Fruit fly (Drosophila melanogaster) whole organism, embryonic: ENCODE measurements around the gene mRpS18B.

ENCODE experiments used
- BtbVII ChIP-seq: fragments of 200-800 bp; sonication (Bioruptor generic); optimal IDR thresholded peaks from 3 replicates; lab custom pipeline; 2017; ENCODE audit warnings: missing biosample characterization, mild to moderate bottlenecking, missing genetic modification characterization
- CG10431 ChIP-seq: fragments of 200-800 bp; sonication (Bioruptor generic); optimal IDR thresholded peaks from 3 replicates; lab custom pipeline; 2018; ENCODE audit warnings: missing biosample characterization, mild to moderate bottlenecking, missing genetic modification characterization
- CG11247 ChIP-seq: fragments of 200-800 bp; sonication (Bioruptor generic); IDR thresholded peaks from 2 replicates; pipeline ENCODE4 v1.3.6; 2022; ENCODE audit warnings: missing biosample characterization, missing genetic modification characterization
- CG11456 ChIP-seq: fragments of 200-800 bp; sonication (Bioruptor generic); IDR thresholded peaks from 3 replicates; pipeline ENCODE4 v1.3.6; 2022; ENCODE audit warnings: missing biosample characterization, missing genetic modification characterization
- CG11504 ChIP-seq: fragments of 200-800 bp; sonication (Bioruptor generic); optimal IDR thresholded peaks from 3 replicates; lab custom pipeline; 2019; ENCODE audit warnings: missing biosample characterization, mild to moderate bottlenecking, missing genetic modification characterization, moderate library complexity
- CG14441 ChIP-seq: fragments of 200-800 bp; sonication (Bioruptor generic); IDR thresholded peaks from 2 replicates; pipeline ENCODE4 v1.3.6; 2022; ENCODE audit warnings: missing biosample characterization, missing genetic modification characterization
- CG14667 ChIP-seq: fragments of 200-800 bp; sonication (Bioruptor generic); IDR thresholded peaks from 2 replicates; pipeline ENCODE4 v1.3.6; 2022; ENCODE audit warnings: missing biosample characterization, missing genetic modification characterization
- CG14710 ChIP-seq: fragments of 200-800 bp; sonication (Bioruptor generic); optimal IDR thresholded peaks from 3 replicates; lab custom pipeline; 2019; ENCODE audit warnings: missing biosample characterization, mild to moderate bottlenecking, missing genetic modification characterization, moderate library complexity
- CG1602 ChIP-seq: fragments of 200-800 bp; sonication (Bioruptor generic); optimal IDR thresholded peaks from 3 replicates; lab custom pipeline; 2016; ENCODE audit warnings: missing biosample characterization, missing genetic modification characterization
- CG1647 ChIP-seq: fragments of 200-800 bp; sonication (Bioruptor generic); optimal IDR thresholded peaks from 3 replicates; lab custom pipeline; 2016; ENCODE audit warnings: missing biosample characterization, missing genetic modification characterization
- CG18476 ChIP-seq: fragments of 200-800 bp; sonication (Bioruptor generic); optimal IDR thresholded peaks from 2 replicates; lab custom pipeline; 2016; ENCODE audit warnings: missing biosample characterization, mild to moderate bottlenecking, missing genetic modification characterization
- CG2116 ChIP-seq: fragments of 200-800 bp; sonication (Bioruptor generic); optimal IDR thresholded peaks from 3 replicates; lab custom pipeline; 2018; ENCODE audit warnings: missing biosample characterization, mild to moderate bottlenecking, missing genetic modification characterization
- CG2199 ChIP-seq: fragments of 200-800 bp; sonication (Bioruptor generic); IDR thresholded peaks from 3 replicates; pipeline ENCODE4 v1.3.6; 2022; ENCODE audit warnings: missing biosample characterization, missing genetic modification characterization
- CG31365 ChIP-seq: fragments of 200-800 bp; sonication (Bioruptor generic); optimal IDR thresholded peaks from 2 replicates; lab custom pipeline; 2018; ENCODE audit warnings: missing biosample characterization, mild to moderate bottlenecking, missing genetic modification characterization
- CG33213 ChIP-seq: fragments of 200-800 bp; sonication (Bioruptor generic); optimal IDR thresholded peaks from 3 replicates; lab custom pipeline; 2016; ENCODE audit warnings: missing biosample characterization, missing genetic modification characterization
- CG34422 ChIP-seq: fragments of 200-800 bp; sonication (Bioruptor generic); IDR thresholded peaks from 3 replicates; pipeline ENCODE4 v1.3.6; 2022; ENCODE audit warnings: missing biosample characterization, missing genetic modification characterization
- CG5953 ChIP-seq: fragments of 200-800 bp; sonication (Bioruptor generic); IDR thresholded peaks from 2 replicates; pipeline ENCODE4 v1.3.6; 2022; ENCODE audit warnings: missing biosample characterization, missing genetic modification characterization
- CTCF ChIP-seq: fragments of 200-800 bp; sonication (Bioruptor generic); optimal IDR thresholded peaks from 2 replicates; lab custom pipeline; 2017; ENCODE audit warnings: missing biosample characterization, mild to moderate bottlenecking, missing genetic modification characterization, moderate library complexity
- CoRest ChIP-seq: fragments of 200-800 bp; sonication (Bioruptor generic); optimal IDR thresholded peaks from 3 replicates; lab custom pipeline; 2018; ENCODE audit warnings: missing biosample characterization, mild to moderate bottlenecking, missing genetic modification characterization, moderate library complexity
- Deaf1 ChIP-seq: fragments of 200-800 bp; optimal IDR thresholded peaks from 3 replicates; lab custom pipeline; 2019; ENCODE audit warnings: missing biosample characterization, mild to moderate bottlenecking, missing genetic modification characterization, moderate library complexity
- Dll ChIP-seq: fragments of 200-800 bp; sonication (Bioruptor generic); IDR thresholded peaks from 4 replicates; pipeline ENCODE4 v1.3.6; 2022; ENCODE audit warnings: missing biosample characterization, missing genetic modification characterization; ENCODE audit not compliant: partially characterized antibody
- E2f2 ChIP-seq: fragments of 200-800 bp; sonication (Bioruptor generic); IDR thresholded peaks from 2 replicates; pipeline ENCODE4 v1.3.6; 2022; ENCODE audit warnings: missing biosample characterization, missing genetic modification characterization
- Elba2 ChIP-seq: fragments of 200-800 bp; sonication (Bioruptor generic); optimal IDR thresholded peaks from 3 replicates; lab custom pipeline; 2016; ENCODE audit warnings: missing biosample characterization, missing genetic modification characterization
- H15 ChIP-seq: fragments of 200-800 bp; sonication (Bioruptor generic); IDR thresholded peaks from 3 replicates; pipeline ENCODE4 v1.3.6; 2022; ENCODE audit warnings: missing biosample characterization, missing genetic modification characterization
- Hr3 ChIP-seq: fragments of 200-800 bp; sonication (Bioruptor generic); optimal IDR thresholded peaks from 3 replicates; lab custom pipeline; 2016; ENCODE audit warnings: missing biosample characterization, missing genetic modification characterization
- Lhr ChIP-seq: fragments of 200-800 bp; sonication (Bioruptor generic); optimal IDR thresholded peaks from 3 replicates; lab custom pipeline; 2017; ENCODE audit warnings: mild to moderate bottlenecking, missing biosample characterization, missing genetic modification reagents, missing genetic modification characterization
- Med ChIP-seq: fragments of 200-800 bp; sonication (Bioruptor generic); peaks from one replicate; lab custom pipeline; 2016; ENCODE audit warnings: missing biosample characterization, missing genetic modification characterization, mild to moderate bottlenecking, inconsistent platforms, moderate library complexity
- Meics ChIP-seq: fragments of 200-800 bp; sonication (Bioruptor generic); optimal IDR thresholded peaks from 2 replicates; lab custom pipeline; 2017; ENCODE audit warnings: missing biosample characterization, mild to moderate bottlenecking, missing genetic modification characterization
- Oli ChIP-seq: fragments of 200-800 bp; sonication (Bioruptor generic); optimal IDR thresholded peaks from 2 replicates; lab custom pipeline; 2018; ENCODE audit warnings: missing biosample characterization, mild to moderate bottlenecking, missing genetic modification characterization, moderate library complexity
- Optix ChIP-seq: fragments of 200-800 bp; sonication (Bioruptor generic); IDR thresholded peaks from 3 replicates; pipeline ENCODE4 v1.3.6; 2022; ENCODE audit warnings: missing biosample characterization, missing genetic modification characterization
- PHDP ChIP-seq: fragments of 200-800 bp; sonication (Bioruptor generic); optimal IDR thresholded peaks from 3 replicates; lab custom pipeline; 2018; ENCODE audit warnings: missing biosample characterization, mild to moderate bottlenecking, missing genetic modification characterization, moderate library complexity
- Six4 ChIP-seq: fragments of 200-800 bp; sonication (Bioruptor generic); optimal IDR thresholded peaks from 2 replicates; lab custom pipeline; 2016; ENCODE audit warnings: missing biosample characterization, missing genetic modification characterization
- Ssrp ChIP-seq: fragments of 200-800 bp; sonication (Bioruptor generic); optimal IDR thresholded peaks from 2 replicates; lab custom pipeline; 2018; ENCODE audit warnings: missing biosample characterization, mild to moderate bottlenecking, missing genetic modification characterization, moderate library complexity
- amos ChIP-seq: fragments of 200-800 bp; sonication (Bioruptor generic); IDR thresholded peaks from 2 replicates; pipeline ENCODE4 v1.3.6; 2022; ENCODE audit warnings: missing biosample characterization, missing genetic modification characterization; ENCODE audit not compliant: partially characterized antibody
- gfzf ChIP-seq: fragments of 200-800 bp; sonication (Bioruptor generic); optimal IDR thresholded peaks from 2 replicates; lab custom pipeline; 2016; ENCODE audit warnings: missing biosample characterization, mild to moderate bottlenecking, missing genetic modification characterization, moderate library complexity
- lmd ChIP-seq: fragments of 200-800 bp; sonication (Bioruptor generic); IDR thresholded peaks from 2 replicates; pipeline ENCODE4 v1.3.6; 2022; ENCODE audit warnings: missing biosample characterization, missing genetic modification characterization
- nau ChIP-seq: fragments of 200-800 bp; sonication (Bioruptor generic); optimal IDR thresholded peaks from 3 replicates; lab custom pipeline; 2017; ENCODE audit warnings: missing biosample characterization, mild to moderate bottlenecking, missing genetic modification characterization, missing genetic modification reagents
- prd ChIP-seq, 3 experiments: fragments of >200 bp in 2 of 3; fragments of 200-800 bp in 1 of 3; sonication (Bioruptor generic) in 1 of 3; optimal IDR thresholded peaks in 2 of 3; IDR thresholded peaks in 1 of 3; 2 replicates in 2 of 3; 3 replicates in 1 of 3; pipeline versions ENCODE4 v1.3.6 to Lab custom; 2017 to 2022; ENCODE audit warnings: missing biosample characterization in 1 of 3, missing genetic modification characterization in 1 of 3
- sens ChIP-seq: fragments of 200-800 bp; sonication (Bioruptor generic); peaks from one replicate; lab custom pipeline; 2016; ENCODE audit warnings: missing biosample characterization, missing genetic modification characterization
- shn ChIP-seq: fragments of 200-800 bp; sonication (Bioruptor generic); optimal IDR thresholded peaks from 3 replicates; lab custom pipeline; 2016; ENCODE audit warnings: missing biosample characterization, missing genetic modification characterization
- slbo ChIP-seq: fragments of 200-800 bp; sonication (Bioruptor generic); IDR thresholded peaks from 2 replicates; pipeline ENCODE4 v1.3.6; 2022; ENCODE audit warnings: missing biosample characterization, missing genetic modification characterization
- stwl ChIP-seq: fragments of 200-800 bp; sonication (Bioruptor generic); optimal IDR thresholded peaks from 3 replicates; lab custom pipeline; 2018; ENCODE audit warnings: missing biosample characterization, mild to moderate bottlenecking, missing genetic modification characterization, moderate library complexity
- zen ChIP-seq: fragments of 200-800 bp; sonication (Bioruptor generic); optimal IDR thresholded peaks from 3 replicates; lab custom pipeline; 2018; ENCODE audit warnings: missing biosample characterization, mild to moderate bottlenecking, missing genetic modification characterization, moderate library complexity

mRpS18B gene

dm6 chr2L:20120388-20121232 is 23.6 kb upstream of the mRpS18B start (continued):
- TF ChIP-seq Six4 (GFP tag; lab: Kevin White, UChicago) (peak; percentile 82), shn (GFP tag; lab: Kevin White, UChicago) (peak; percentile 91), PHDP (tag; lab: Kevin White, UChicago) (peak; percentile 67)

DNA sequence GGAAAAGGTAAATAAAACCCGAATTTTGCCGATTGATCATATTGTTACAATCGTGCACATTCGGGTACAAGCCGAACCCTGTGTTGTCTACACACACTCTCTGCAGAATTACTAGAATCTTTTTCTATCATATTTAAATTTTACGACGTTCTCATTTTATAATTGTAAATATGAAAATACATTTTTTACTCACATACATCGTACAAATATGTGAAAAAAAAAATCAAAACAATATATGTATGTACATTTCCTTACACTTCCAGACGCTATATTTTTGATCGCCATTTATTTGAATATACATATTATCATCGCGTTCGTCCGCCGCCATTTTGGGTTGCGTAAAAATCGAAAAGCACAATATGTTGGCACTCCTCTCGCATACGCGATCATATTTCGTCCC is 20.7 kb upstream of the mRpS18B start:
- TF ChIP-seq Dll (GFP tag; lab: Robert Waterston, UW) (no peak), sens (GFP tag; lab: Kevin White, UChicago) (peak; percentile 11), Deaf1 (tag; lab: Kevin White, UChicago) (peak; percentile 56), CG11504 (peak; percentile 23)

dm6 chr2L:20115865-20116264 is 18.8 kb upstream of the mRpS18B start:
- TF ChIP-seq Lhr (GFP tag; lab: Kevin White, UChicago), result peak; percentile 89
- TF ChIP-seq gfzf (GFP tag; lab: Kevin White, UChicago), result peak; percentile 37
- no peak for TF ChIP-seq Hr3 (GFP tag; lab: Kevin White, UChicago)
- no peak for TF ChIP-seq CG1602
- TF ChIP-seq CG2199 (GFP tag; lab: Robert Waterston, UW), result 0 out of 3 replicates have a peak, but pooled peaks have one; percentile 11
- no peak for TF ChIP-seq CG2116 (GFP tag; lab: Kevin White, UChicago)
- TF ChIP-seq E2f2 (GFP tag; lab: Robert Waterston, UW), result peak; percentile 27
- TF ChIP-seq stwl (tag; lab: Kevin White, UChicago), result peak; percentile 51
- TF ChIP-seq H15 (GFP tag; lab: Robert Waterston, UW), result 0 out of 3 replicates have a peak, but pooled peaks have one; percentile 19
- no peak for TF ChIP-seq Med (GFP tag; lab: Kevin White, UChicago)
- TF ChIP-seq Elba2, result peak; percentile 88
- TF ChIP-seq zen, result peak; percentile 2
- TF ChIP-seq CG14710 (tag; lab: Kevin White, UChicago), result peak; percentile 12
- TF ChIP-seq CG10431 (GFP tag; lab: Kevin White, UChicago), result no peak
- peak; percentile 16; the same call in 1 of the 2 replicates for TF ChIP-seq amos (GFP tag; lab: Robert Waterston, UW)
- TF ChIP-seq CG33213 (GFP tag; lab: Kevin White, UChicago), result peak; percentile 73

- TF ChIP-seq Meics (GFP tag; lab: Kevin White, UChicago), result peak; percentile 17
- 0 out of 2 replicates have a peak, but pooled peaks have one; percentile 24 for TF ChIP-seq CG11247 (GFP tag; lab: Robert Waterston, UW)
- 0 out of 3 replicates have a peak, but pooled peaks have one; percentile 9 for TF ChIP-seq CG34422 (GFP tag; lab: Robert Waterston, UW)
- no peak for TF ChIP-seq Oli (tag; lab: Kevin White, UChicago)
- TF ChIP-seq CG1647 (GFP tag; lab: Kevin White, UChicago), result no peak
- TF ChIP-seq CG14667, result 0 out of 2 replicates have a peak, but pooled peaks have one; percentile 18
- no peak for TF ChIP-seq nau (GFP tag; lab: Kevin White, UChicago)
- TF ChIP-seq Optix (GFP tag; lab: Robert Waterston, UW), result 0 out of 3 replicates have a peak, but pooled peaks have one; percentile 25
- TF ChIP-seq CoRest (tag; lab: Kevin White, UChicago), result no peak
- TF ChIP-seq CG5953, result no peak
- 0 out of 2 replicates have a peak, but pooled peaks have one; percentile 10 for TF ChIP-seq lmd (GFP tag; lab: Robert Waterston, UW)
- peak; percentile 16 for TF ChIP-seq CG31365 (tag; lab: Kevin White, UChicago)
- peak; percentile 36; the same call in 1 of the 2 replicates for TF ChIP-seq CG14441 (GFP tag; lab: Robert Waterston, UW)
- TF ChIP-seq BtbVII (GFP tag; lab: Kevin White, UChicago), result no peak
- TF ChIP-seq CG11456, result peak; percentile 65; the same call in 1 of the 3 replicates
- TF ChIP-seq prd (optimal IDR thresholded peaks at IDR 0.05; lab: Kevin White, UChicago), result no peak
- peak; percentile 40; the same call in 1 of the 3 replicates for TF ChIP-seq prd (GFP tag; IDR thresholded peaks at IDR 0.05; lab: Robert Waterston, UW)
- no peak for TF ChIP-seq Med (GFP tag; lab: Kevin White, UChicago)
- no peak for TF ChIP-seq CG18476
- peak; percentile 48 for TF ChIP-seq Lhr (GFP tag; lab: Kevin White, UChicago)
- TF ChIP-seq slbo (GFP tag; lab: Robert Waterston, UW), result peak; percentile 26; the same call in 1 of the 2 replicates
- no peak for TF ChIP-seq Ssrp (tag; lab: Kevin White, UChicago)
- TF ChIP-seq CTCF, result peak; percentile 91
Measured at dm6 chr2L:20106595-20106994, 9.5 kb upstream of the mRpS18B start.
